Worm (Caenorhabditis elegans): ENCODE results near the gene C41G11.1.

Gene C41G11.1

DNA sequence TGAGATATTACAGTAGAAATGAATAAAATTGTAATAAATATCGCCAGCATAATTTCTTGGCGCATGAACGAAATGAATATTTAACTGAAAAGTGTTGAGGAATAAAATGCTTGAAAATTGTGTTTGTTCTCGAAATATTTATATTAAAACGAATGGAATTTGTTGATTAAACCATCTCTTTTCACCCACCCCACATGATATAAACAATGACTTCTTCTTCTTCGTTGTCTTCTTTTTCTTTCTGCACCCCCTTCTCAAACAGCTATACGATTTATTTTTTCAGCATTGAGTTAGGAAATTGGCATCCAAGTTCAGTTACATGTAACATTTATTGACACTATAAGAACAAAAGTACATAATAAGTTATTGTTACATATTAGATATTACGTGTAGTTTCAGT is at the start of gene C41G11.1:
Gene C41G11.1, minus strand, starts transcription at position 101 of the 400 bp plus-strand sequence.
- TF ChIP-seq dao-5 (tag; optimal IDR thresholded peaks at IDR 0.05) (no peak), him-1 (tag; optimal IDR thresholded peaks at IDR 0.05) (no peak), W03F9.2 (tag; optimal IDR thresholded peaks at IDR 0.05) (no peak)

DNA sequence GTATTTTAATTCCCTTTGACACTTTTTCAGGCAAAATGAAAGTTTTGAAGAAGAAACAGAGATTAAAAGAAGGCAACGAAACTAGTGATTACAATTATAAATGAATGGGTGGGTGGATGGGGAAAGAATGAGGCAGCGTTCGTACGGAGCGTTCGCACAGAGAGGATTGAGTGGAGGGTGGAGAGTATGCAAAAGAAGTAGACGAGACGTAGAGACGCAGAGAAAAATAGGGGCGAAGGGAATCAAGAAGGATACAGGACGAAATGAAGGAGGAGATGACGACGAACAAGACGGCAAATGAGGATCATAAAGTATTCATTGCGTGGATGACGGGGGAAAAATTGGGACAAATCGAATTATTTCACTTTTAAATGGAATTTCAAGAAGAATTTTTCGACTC is 44.7 kb upstream of the C41G11.1 start:
- TF ChIP-seq W03F9.2 (tag; optimal IDR thresholded peaks at IDR 0.05) (no peak), dao-5 (tag; optimal IDR thresholded peaks at IDR 0.05) (no peak), him-1 (tag; optimal IDR thresholded peaks at IDR 0.05) (no peak)

DNA sequence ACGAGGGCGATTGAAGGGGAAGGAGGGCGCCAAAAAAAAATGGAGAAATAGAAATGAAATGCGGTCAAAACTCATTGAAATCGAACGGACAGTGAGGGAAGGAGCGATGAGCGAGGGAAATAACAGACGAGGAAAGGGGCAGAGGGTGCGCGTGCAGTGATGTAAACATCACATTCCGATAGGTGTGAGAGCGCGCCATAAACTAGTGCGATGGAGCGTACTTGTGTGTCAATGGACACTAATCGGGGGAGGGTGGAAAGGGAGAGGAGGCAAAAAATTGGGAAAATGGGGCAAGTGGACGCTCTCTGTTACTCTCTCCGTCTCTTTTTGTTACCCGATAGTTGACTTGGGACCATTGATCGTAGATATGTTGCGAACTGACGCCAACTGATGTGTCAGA is 43.9 kb upstream of the C41G11.1 start:
- TF ChIP-seq W03F9.2 (tag; optimal IDR thresholded peaks at IDR 0.05) (no peak), him-1 (tag; optimal IDR thresholded peaks at IDR 0.05) (no peak), dao-5 (tag; optimal IDR thresholded peaks at IDR 0.05) (no peak)

DNA sequence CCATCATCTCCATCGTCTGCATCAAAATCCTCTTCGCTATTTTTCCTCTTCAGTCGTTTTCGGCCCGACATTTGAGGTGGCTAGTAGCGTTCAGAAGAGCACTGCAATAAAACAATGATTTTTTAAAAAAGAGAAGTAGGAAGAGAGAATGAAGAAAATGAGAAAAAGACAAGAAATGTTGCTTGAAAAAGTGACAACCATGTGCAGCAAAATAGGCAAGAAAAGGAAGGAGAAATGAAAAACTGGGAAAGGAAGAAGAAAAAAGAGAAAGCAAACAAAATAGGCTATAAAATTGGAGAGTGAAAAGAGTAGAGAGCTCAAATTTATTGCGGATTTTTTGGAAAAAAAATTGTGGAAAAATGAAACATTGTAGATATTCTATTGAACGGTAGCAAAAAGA is 43.3 kb upstream of the C41G11.1 start, which contains the start of gene tag-294:
Gene tag-294, minus strand, starts transcription at position 101 of the 400 bp plus-strand sequence.
- TF ChIP-seq W03F9.2 (tag; optimal IDR thresholded peaks at IDR 0.05) (no peak), dao-5 (tag; optimal IDR thresholded peaks at IDR 0.05) (no peak), him-1 (tag; optimal IDR thresholded peaks at IDR 0.05) (no peak)

DNA sequence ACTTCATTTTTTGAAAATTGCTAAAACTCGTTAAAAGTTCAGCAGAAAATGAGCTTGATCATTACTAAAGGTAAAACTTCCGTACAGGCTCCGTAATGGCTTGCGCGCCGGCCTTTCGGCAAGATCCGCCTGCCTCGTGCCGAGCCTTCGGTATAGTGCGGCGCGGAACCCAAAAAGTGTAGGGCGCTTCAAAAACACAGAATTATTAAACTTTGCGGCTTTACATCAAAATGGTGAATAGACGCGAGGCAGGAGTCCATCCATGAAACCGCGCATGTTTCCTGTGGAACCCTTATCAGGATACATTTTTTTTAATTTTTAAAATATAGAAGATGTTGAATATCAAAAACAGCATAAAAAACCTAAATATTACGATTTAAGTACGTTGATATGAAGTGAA is 33.1 kb upstream of the C41G11.1 start:
- no peak for TF ChIP-seq him-1 (tag; optimal IDR thresholded peaks at IDR 0.05)
- no peak for TF ChIP-seq dao-5 (tag; optimal IDR thresholded peaks at IDR 0.05)
- TF ChIP-seq W03F9.2 (tag; optimal IDR thresholded peaks at IDR 0.05): no peak

DNA sequence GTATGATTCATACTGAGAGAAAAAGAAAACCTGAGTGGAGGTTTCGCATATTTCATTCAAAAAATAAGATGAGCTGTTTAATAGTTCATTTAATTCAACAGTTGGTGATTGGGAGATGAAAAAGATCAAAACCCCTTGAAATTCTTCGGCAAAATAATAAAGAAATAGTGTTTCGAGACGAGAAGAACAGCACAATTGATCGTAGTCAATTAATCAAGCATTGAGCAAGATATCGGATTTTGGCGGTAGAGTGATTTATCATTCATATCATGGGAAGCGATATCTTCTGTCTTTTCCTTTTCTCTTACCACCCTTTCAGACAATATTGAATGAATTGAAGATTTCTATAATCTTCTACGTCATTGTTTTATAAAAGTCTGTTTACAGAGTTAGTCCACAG is 26.6 kb upstream of the C41G11.1 start:
- TF ChIP-seq W03F9.2 (tag; optimal IDR thresholded peaks at IDR 0.05) (no peak), him-1 (tag; optimal IDR thresholded peaks at IDR 0.05) (no peak), dao-5 (tag; optimal IDR thresholded peaks at IDR 0.05) (no peak)

DNA sequence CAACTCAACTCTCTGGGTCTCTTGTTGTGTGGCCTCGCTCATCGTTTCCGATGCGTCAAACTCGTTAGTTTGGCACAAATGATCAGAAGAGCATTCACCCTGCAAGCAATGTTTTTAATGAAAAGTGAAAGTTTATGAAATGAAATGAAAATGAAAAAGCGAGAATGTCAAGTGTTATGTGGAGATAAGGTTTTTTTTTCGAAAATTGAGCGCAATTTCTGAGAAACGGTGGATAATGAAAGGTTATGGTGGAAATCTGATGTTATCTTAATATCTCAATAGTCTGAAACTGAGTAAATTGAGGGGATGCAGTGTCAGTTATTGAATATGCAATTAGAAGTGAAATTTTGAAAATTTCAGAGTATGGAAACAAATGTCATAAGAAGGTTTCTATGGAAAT is 23.2 kb upstream of the C41G11.1 start, which contains the start of gene gnrr-4:
Gene gnrr-4, minus strand, starts transcription at position 101 of the 400 bp plus-strand sequence.
- TF ChIP-seq dao-5 (tag; optimal IDR thresholded peaks at IDR 0.05) (no peak), W03F9.2 (tag; optimal IDR thresholded peaks at IDR 0.05) (no peak), him-1 (tag; optimal IDR thresholded peaks at IDR 0.05) (no peak)

DNA sequence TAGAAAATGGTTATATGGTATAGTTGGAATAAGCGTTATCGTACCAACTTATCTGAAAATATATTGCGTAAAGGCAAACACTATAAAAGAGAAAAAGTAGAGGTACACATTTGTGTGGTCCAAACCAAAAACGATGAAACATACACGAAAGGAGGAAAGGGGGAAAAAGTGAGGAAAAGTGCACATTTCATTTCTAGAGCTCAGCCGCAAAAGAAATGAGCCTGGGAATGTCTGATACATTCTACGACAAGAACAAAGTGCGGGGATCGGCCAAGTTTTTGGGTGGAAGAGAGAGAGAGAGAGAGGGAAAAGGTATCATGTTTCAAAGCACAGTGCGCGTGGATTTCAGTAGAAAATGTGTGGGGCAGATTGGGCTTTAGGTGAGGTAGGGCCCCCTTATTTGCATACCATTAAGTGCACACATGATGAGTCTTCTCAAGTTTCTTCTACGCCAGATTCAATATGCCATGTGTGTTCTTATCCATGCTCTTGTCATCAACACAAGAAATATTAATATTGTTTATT is 13.8 kb upstream of the C41G11.1 start, which contains the start of gene rgs-6:
Gene rgs-6, minus strand, starts transcription at position 51 of the 525 bp plus-strand sequence.
- no peak for TF ChIP-seq him-1 (tag; optimal IDR thresholded peaks at IDR 0.05)
- TF ChIP-seq dao-5 (tag; optimal IDR thresholded peaks at IDR 0.05): no peak
- no peak for TF ChIP-seq W03F9.2 (tag; optimal IDR thresholded peaks at IDR 0.05)

DNA sequence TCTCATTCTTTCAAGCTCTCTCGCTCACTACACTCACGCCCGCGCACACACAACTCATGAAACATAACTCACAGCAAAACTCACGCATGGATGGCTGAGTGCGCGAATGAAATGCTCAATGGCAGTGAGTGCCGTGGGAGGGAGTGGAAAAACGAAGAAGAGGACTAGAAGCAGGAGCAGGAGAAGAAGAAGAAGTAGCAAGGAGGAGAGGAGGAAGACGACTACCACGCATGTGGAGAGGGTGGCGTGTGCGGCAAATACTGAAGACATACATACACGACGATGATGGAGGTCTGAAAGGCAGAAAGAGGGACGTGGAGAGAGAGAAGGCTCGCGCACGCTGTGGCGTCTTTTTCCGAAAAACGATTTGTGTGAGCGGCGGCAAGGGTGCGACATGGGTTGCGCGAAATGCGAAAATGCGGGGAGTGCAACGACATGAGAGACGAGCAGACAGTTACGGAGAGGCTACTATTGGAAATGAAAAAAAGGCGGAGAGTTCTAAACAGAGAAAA is 9.0 kb upstream of the C41G11.1 start:
- no peak for TF ChIP-seq W03F9.2 (tag; optimal IDR thresholded peaks at IDR 0.05)
- peak; percentile 84 for TF ChIP-seq him-1 (tag; optimal IDR thresholded peaks at IDR 0.05)
- TF ChIP-seq dao-5 (tag; optimal IDR thresholded peaks at IDR 0.05): no peak

DNA sequence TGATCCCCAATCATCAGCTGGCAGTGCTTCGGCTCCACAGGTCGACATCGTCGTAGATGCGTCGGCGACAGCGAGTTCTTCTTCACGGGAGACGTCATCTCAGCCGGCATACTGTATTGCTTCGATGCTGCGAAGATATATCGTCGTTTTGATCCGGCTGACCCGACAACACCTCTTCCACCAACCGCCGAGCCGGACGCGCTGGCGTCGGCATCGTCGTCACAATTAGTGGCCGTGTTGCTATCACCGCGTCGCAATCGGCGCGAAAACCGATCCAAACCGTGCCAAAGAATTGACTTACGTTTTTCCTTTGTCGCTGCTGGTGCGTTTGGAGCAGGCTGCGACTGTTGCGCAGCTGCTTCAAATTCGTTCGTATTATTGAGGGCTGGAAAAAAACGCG is 6.1 kb upstream of the C41G11.1 start:
- no peak for TF ChIP-seq dao-5 (tag; optimal IDR thresholded peaks at IDR 0.05)
- TF ChIP-seq W03F9.2 (tag; optimal IDR thresholded peaks at IDR 0.05): no peak
- TF ChIP-seq him-1 (tag; optimal IDR thresholded peaks at IDR 0.05): no peak

DNA sequence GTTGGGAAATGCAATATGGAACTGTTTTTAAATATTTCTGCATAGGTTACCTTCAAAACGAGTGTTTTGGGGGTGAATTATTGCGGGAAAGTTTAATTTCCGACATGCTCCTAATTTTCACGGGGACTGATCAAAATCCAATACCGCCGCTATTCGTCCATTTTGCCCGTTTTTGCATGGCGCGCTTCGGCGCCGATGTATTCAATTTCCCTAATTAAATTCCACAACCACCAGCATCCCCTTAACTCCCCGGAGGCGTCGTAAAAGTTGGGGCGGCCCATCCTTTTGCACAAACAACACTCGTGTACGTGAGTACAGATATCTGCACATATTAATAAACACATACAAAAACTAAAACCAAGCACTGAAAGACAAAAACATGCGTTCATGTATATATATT is 4.5 kb upstream of the C41G11.1 start:
- TF ChIP-seq him-1 (tag; optimal IDR thresholded peaks at IDR 0.05) (no peak), W03F9.2 (tag; optimal IDR thresholded peaks at IDR 0.05) (no peak), dao-5 (tag; optimal IDR thresholded peaks at IDR 0.05) (no peak)

DNA sequence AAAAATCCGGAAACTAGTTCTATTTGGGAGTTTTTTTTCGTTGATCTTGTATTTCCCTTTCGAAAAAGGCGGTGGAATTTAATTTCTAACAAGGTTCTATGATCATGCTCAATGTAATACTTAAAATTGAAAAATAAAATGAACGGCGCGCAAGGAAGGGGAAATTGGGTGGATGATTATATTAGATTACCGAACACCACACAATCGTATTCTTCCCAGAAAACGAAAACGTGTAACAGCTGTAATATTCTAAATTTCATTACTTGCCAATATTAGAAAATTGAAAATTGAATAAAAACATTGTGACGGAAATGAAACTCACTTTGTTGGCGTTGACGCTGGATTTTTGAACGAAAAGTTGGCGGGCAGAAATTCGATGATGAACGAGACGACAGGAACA is 3.7 kb upstream of the C41G11.1 start:
- TF ChIP-seq W03F9.2 (tag; optimal IDR thresholded peaks at IDR 0.05) (no peak), dao-5 (tag; optimal IDR thresholded peaks at IDR 0.05) (no peak), him-1 (tag; optimal IDR thresholded peaks at IDR 0.05) (no peak)

DNA sequence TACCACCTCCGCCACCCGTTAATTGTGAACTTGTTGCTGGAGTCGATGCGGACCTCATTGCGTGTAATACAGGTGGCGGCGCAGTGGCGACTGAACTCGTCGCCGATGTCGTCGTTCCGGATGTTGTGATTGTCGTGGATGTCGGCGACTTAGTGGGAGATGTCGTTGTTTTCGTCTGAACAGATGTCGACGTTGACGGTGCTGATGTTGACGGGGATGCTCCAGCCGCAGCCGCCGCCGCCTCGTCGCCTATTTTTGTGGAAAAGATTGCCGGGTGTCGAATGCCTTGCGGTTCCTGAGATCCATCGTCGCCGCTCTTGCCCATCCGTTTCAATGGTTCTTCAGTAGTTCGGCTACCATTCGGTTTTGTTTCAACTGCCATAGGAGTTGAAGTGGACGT is 905 bp upstream of the C41G11.1 start:
- TF ChIP-seq W03F9.2 (tag; optimal IDR thresholded peaks at IDR 0.05) (no peak), dao-5 (tag; optimal IDR thresholded peaks at IDR 0.05) (no peak), him-1 (tag; optimal IDR thresholded peaks at IDR 0.05) (no peak)

DNA sequence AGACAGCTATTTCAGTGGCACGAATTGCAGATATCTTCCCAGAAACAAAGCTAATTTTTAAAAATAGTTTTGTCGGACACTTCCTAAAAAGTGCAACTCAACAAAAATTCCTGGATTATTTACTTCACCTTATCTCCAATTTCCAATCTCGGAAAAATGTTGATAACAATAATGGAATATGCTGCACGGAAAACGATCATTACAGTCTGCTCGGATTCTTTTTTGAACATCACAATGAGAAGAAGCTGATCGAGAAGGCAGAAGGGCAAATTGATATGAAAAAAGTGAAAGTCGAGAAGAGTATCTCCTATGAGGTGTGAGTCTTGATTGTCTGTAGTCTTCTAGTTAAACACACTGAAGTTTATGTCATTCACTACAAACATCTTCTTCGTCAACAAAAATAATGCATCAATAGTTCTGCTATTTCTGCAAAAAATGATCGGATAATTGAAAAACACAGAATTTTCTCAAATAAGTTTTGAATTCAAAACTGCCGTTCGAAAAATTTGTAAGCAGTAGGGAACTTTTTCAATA is 4.1 kb downstream of the C41G11.1 start:
- TF ChIP-seq dao-5 (tag; optimal IDR thresholded peaks at IDR 0.05) (no peak), W03F9.2 (tag; optimal IDR thresholded peaks at IDR 0.05) (no peak), him-1 (tag; optimal IDR thresholded peaks at IDR 0.05) (no peak)

DNA sequence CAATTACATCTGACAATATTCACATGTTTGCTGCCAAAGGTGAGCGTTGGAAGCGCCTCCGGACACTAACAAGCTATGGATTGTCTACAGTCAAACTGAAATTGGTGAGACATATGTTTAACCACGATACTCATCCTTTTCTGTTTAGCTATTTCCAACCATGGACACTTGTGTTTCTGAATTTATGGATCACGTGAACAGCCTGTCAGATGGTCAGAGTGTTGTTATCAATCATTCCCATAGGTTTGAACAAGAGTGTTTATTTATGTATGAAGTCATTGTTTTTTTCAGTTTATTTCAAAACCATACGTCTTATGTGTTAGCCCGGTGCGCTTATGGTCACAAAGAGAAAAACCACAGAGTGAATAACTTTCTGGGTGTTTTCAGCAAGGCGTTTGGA is 4.7 kb downstream of the C41G11.1 start:
- TF ChIP-seq him-1 (tag; optimal IDR thresholded peaks at IDR 0.05) (no peak), dao-5 (tag; optimal IDR thresholded peaks at IDR 0.05) (no peak), W03F9.2 (tag; optimal IDR thresholded peaks at IDR 0.05) (no peak)
